Fruit fly (Drosophila melanogaster): ENCODE data around the gene CG33995.

Gene CG33995

dm6 chr2L:5004677-5005463, 38.2 kb upstream of the CG33995 start (continued):
- TF ChIP-seq Gsc (GFP tag; IDR thresholded peaks at IDR 0.05) (peak; percentile 88), CG7372 (GFP tag; IDR thresholded peaks at IDR 0.05) (peak; percentile 94), CG3163 (GFP tag; optimal IDR thresholded peaks at IDR 0.05) (peak; percentile 78), CG8478 (optimal IDR thresholded peaks at IDR 0.05) (no peak), peb (GFP tag; IDR thresholded peaks at IDR 0.05) (peak; percentile 94), croc (GFP tag; conservative IDR thresholded peaks at IDR 0.05) (peak; percentile 89), PHDP (tag; optimal IDR thresholded peaks at IDR 0.05) (peak; percentile 96), Nf-YC (tag; optimal IDR thresholded peaks at IDR 0.05) (peak; percentile 83), vvl (GFP tag; IDR thresholded peaks at IDR 0.05) (peak; percentile 98), gce (GFP tag; IDR thresholded peaks at IDR 0.05) (peak; percentile 95), da (GFP tag; optimal IDR thresholded peaks at IDR 0.05) (peak; percentile 78), Ets65A (GFP tag) (peak; percentile 99), corto (GFP tag; optimal IDR thresholded peaks at IDR 0.05) (peak; percentile 43), tna (GFP tag; IDR thresholded peaks at IDR 0.05; ENCODE audit: partially characterized antibody) (no peak), D (optimal IDR thresholded peaks at IDR 0.05) (no peak), D (GFP tag; optimal IDR thresholded peaks at IDR 0.05) (peak; percentile 87), zfh1 (GFP tag; IDR thresholded peaks at IDR 0.05) (peak; percentile 95), zen (tag; optimal IDR thresholded peaks at IDR 0.05) (peak; percentile 88), Aef1 (GFP tag; IDR thresholded peaks at IDR 0.05) (peak; percentile 96), ERR (GFP tag; optimal IDR thresholded peaks at IDR 0.05) (peak; percentile 95), CG6175 (GFP tag; IDR thresholded peaks at IDR 0.05) (peak; percentile 93), tup (GFP tag; optimal IDR thresholded peaks at IDR 0.05) (peak; percentile 90), Rx (GFP tag; IDR thresholded peaks at IDR 0.05) (peak; percentile 91), Drgx (GFP tag; IDR thresholded peaks at IDR 0.05) (peak; percentile 91), MTF-1 (GFP tag; optimal IDR thresholded peaks at IDR 0.05; ENCODE audit: borderline replicate concordance) (peak; percentile 76), sima (GFP tag; optimal IDR thresholded peaks at IDR 0.05) (peak; percentile 87), CG11093 (GFP tag; IDR thresholded peaks at IDR 0.05) (peak; percentile 92; the same call in 2 of the 3 replicates), CG7839 (tag; optimal IDR thresholded peaks at IDR 0.05) (peak; percentile 95), CG2129 (GFP tag; IDR thresholded peaks at IDR 0.05; ENCODE audit: partially characterized antibody) (no peak), danr (GFP tag; IDR thresholded peaks at IDR 0.05) (peak; percentile 90), wor (GFP tag; IDR thresholded peaks at IDR 0.05) (peak; percentile 90), Neu2 (GFP tag; optimal IDR thresholded peaks at IDR 0.05; ENCODE audit: borderline replicate concordance) (peak; percentile 59), esg (GFP tag; conservative IDR thresholded peaks at IDR 0.05) (peak; percentile 96), pnt (GFP tag; optimal IDR thresholded peaks at IDR 0.05) (peak; percentile 94), ranshi (GFP tag; IDR thresholded peaks at IDR 0.05) (peak; percentile 97), schlank (tag; optimal IDR thresholded peaks at IDR 0.05) (peak; percentile 94), odd (GFP tag; optimal IDR thresholded peaks at IDR 0.05) (peak; percentile 88), Stat92E (GFP tag; optimal IDR thresholded peaks at IDR 0.05) (no peak), CG16863 (GFP tag; optimal IDR thresholded peaks at IDR 0.05) (peak; percentile 95), lov (optimal IDR thresholded peaks at IDR 0.05) (no peak), lov (GFP tag; IDR thresholded peaks at IDR 0.05) (peak; percentile 91), crc (GFP tag; optimal IDR thresholded peaks at IDR 0.05) (peak; percentile 91), Hr78 (GFP tag; optimal IDR thresholded peaks at IDR 0.05) (no peak), CG34224 (GFP tag; IDR thresholded peaks at IDR 0.05; ENCODE audit: partially characterized antibody) (no peak), tll (GFP tag; optimal IDR thresholded peaks at IDR 0.05) (no peak), CG10366 (GFP tag; IDR thresholded peaks at IDR 0.05) (peak; percentile 95), repo (GFP tag; optimal IDR thresholded peaks at IDR 0.05) (peak; percentile 94), Camta (GFP tag; optimal IDR thresholded peaks at IDR 0.05) (peak; percentile 92), CG2889 (GFP tag; IDR thresholded peaks at IDR 0.05) (peak; percentile 91), CG10959 (GFP tag; IDR thresholded peaks at IDR 0.05) (peak; percentile 87)

All from whole organism, embryonic.